Worm (Caenorhabditis elegans) whole organism, L1 larva: Measurements from ENCODE around the gene nas-10.

Experiments
- C04F5.9 ChIP-seq: sonication (generic microtip); optimal IDR thresholded peaks from 2 replicates; lab custom pipeline; 2016; ENCODE audit warnings: missing genetic modification characterization, missing compliant biosample characterization
- C34B4.2 ChIP-seq: sonication (generic microtip); optimal IDR thresholded peaks from 2 replicates; lab custom pipeline; 2017; ENCODE audit warnings: mild to moderate bottlenecking, missing genetic modification characterization, missing compliant biosample characterization
- aly-2 ChIP-seq: fragments of 150-350 bp; optimal IDR thresholded peaks from 2 replicates; lab custom pipeline; 2014; ENCODE audit warnings: missing biosample characterization, missing genetic modification characterization
- blmp-1 ChIP-seq: fragments of 150-350 bp; optimal IDR thresholded peaks from 2 replicates; lab custom pipeline; 2014; ENCODE audit warnings: missing biosample characterization, missing genetic modification characterization
- ceh-90 ChIP-seq: sonication (generic microtip); optimal IDR thresholded peaks from 2 replicates; lab custom pipeline; 2016; ENCODE audit warnings: missing genetic modification characterization, missing compliant biosample characterization
- efl-1 ChIP-seq, 4 experiments: fragments of 150-350 bp; optimal IDR thresholded peaks in 3 of 4; peaks in 1 of 4; 1 replicate in 1 of 4; 2 replicates in 3 of 4; lab custom pipeline; 2014; ENCODE audit warnings: missing biosample characterization in 2 of 4, missing genetic modification characterization in 2 of 4, missing genetic modification reagents in 2 of 4
- efl-3 ChIP-seq: fragments of 200-800 bp; sonication (Bioruptor generic); optimal IDR thresholded peaks from 2 replicates; lab custom pipeline; 2018; ENCODE audit warnings: mild to moderate bottlenecking, missing genetic modification characterization, missing compliant biosample characterization
- egl-13 ChIP-seq: sonication (generic microtip); optimal IDR thresholded peaks from 2 replicates; lab custom pipeline; 2016; ENCODE audit warnings: missing genotype, missing genetic modification reagents, missing genetic modification characterization, missing compliant biosample characterization
- egl-27 ChIP-seq, 2 experiments: fragments of 150-350 bp in 1 of 2; sonication (generic microtip); optimal IDR thresholded peaks; 3 replicates each; lab custom pipeline; 2017 to 2018; ENCODE audit warnings: missing biosample characterization in 2 of 2, missing genetic modification characterization in 2 of 2, missing genetic modification reagents in 2 of 2
- elt-2 ChIP-seq: sonication (generic microtip); optimal IDR thresholded peaks from 2 replicates; lab custom pipeline; 2016; ENCODE audit warnings: missing genetic modification characterization, mild to moderate bottlenecking, inconsistent platforms, missing compliant biosample characterization, missing genetic modification reagents
- elt-3 ChIP-seq, 6 experiments: fragments of 150-350 bp in 1 of 6; sonication (generic microtip); optimal IDR thresholded peaks; 2 replicates each; lab custom pipeline; 2017 to 2018; ENCODE audit warnings: missing biosample characterization in 6 of 6, missing genetic modification characterization in 6 of 6, inconsistent platforms in 1 of 6
- fkh-10 ChIP-seq: sonication (generic microtip); optimal IDR thresholded peaks from 2 replicates; lab custom pipeline; 2017; ENCODE audit warnings: missing biosample characterization, missing genetic modification reagents, missing genetic modification characterization
- grh-1 ChIP-seq: fragments of 200-800 bp; sonication (Bioruptor generic); IDR thresholded peaks from 2 replicates; pipeline ENCODE4 v1.3.6; 2022; ENCODE audit warnings: missing genetic modification reagents, missing genetic modification characterization, missing compliant biosample characterization
- hlh-4 ChIP-seq: sonication (generic microtip); optimal IDR thresholded peaks from 2 replicates; lab custom pipeline; 2016; ENCODE audit warnings: mild to moderate bottlenecking, missing genetic modification characterization, missing compliant biosample characterization
- hpl-2 ChIP-seq: fragments of 150-350 bp; optimal IDR thresholded peaks from 2 replicates; lab custom pipeline; 2014; ENCODE audit warnings: missing biosample characterization, missing genetic modification reagents, missing genetic modification characterization
- lin-13 ChIP-seq: fragments of 150-350 bp; optimal IDR thresholded peaks from 2 replicates; lab custom pipeline; 2014; ENCODE audit warnings: missing biosample characterization, missing genetic modification reagents, missing genetic modification characterization
- lin-14 ChIP-seq: fragments of 200-800 bp; sonication (Bioruptor generic); optimal IDR thresholded peaks from 2 replicates; lab custom pipeline; 2018; ENCODE audit warnings: mild to moderate bottlenecking, missing genetic modification characterization, moderate library complexity, missing compliant biosample characterization
- lin-35 ChIP-seq, 2 experiments: fragments of 150-350 bp; optimal IDR thresholded peaks; 2 replicates each; lab custom pipeline; 2014; ENCODE audit warnings: missing biosample characterization in 2 of 2, missing genetic modification characterization in 2 of 2, missing genetic modification reagents in 2 of 2
- lin-39 ChIP-seq: fragments of 150-350 bp; optimal IDR thresholded peaks from 2 replicates; lab custom pipeline; 2014; ENCODE audit warnings: missing biosample characterization, missing genetic modification reagents, missing genetic modification characterization
- mef-2 ChIP-seq: fragments of 150-350 bp; optimal IDR thresholded peaks from 2 replicates; lab custom pipeline; 2014; ENCODE audit warnings: missing biosample characterization, missing genetic modification characterization
- nhr-237 ChIP-seq: fragments of 150-350 bp; optimal IDR thresholded peaks from 2 replicates; lab custom pipeline; 2014; ENCODE audit warnings: missing biosample characterization, missing genetic modification characterization
- nhr-47 ChIP-seq: sonication (generic microtip); optimal IDR thresholded peaks from 2 replicates; lab custom pipeline; 2016; ENCODE audit warnings: mild to moderate bottlenecking, missing genetic modification characterization, moderate library complexity, missing compliant biosample characterization
- nhr-71 ChIP-seq: sonication (generic microtip); optimal IDR thresholded peaks from 2 replicates; lab custom pipeline; 2016; ENCODE audit warnings: mild to moderate bottlenecking, missing genetic modification characterization, moderate library complexity, missing compliant biosample characterization
- nhr-85 ChIP-seq: sonication (generic microtip); peaks from one replicate; lab custom pipeline; 2016; ENCODE audit warnings: missing genetic modification characterization, inconsistent platforms, missing compliant biosample characterization
- nhr-90 ChIP-seq: sonication (generic microtip); optimal IDR thresholded peaks from 2 replicates; lab custom pipeline; 2016; ENCODE audit warnings: mild to moderate bottlenecking, missing genetic modification characterization, missing compliant biosample characterization; ENCODE audit not compliant: poor library complexity
- snu-23 ChIP-seq: sonication (generic microtip); optimal IDR thresholded peaks from 2 replicates; lab custom pipeline; 2016; ENCODE audit warnings: missing genetic modification characterization, missing compliant biosample characterization
- sup-37 ChIP-seq: fragments of 200-800 bp; sonication (Bioruptor generic); optimal IDR thresholded peaks from 2 replicates; lab custom pipeline; 2018; ENCODE audit warnings: mild to moderate bottlenecking, missing genetic modification characterization, missing compliant biosample characterization
- tbx-2 ChIP-seq: sonication (generic microtip); optimal IDR thresholded peaks from 2 replicates; lab custom pipeline; 2016; ENCODE audit warnings: missing genetic modification characterization, missing compliant biosample characterization
- unc-86 ChIP-seq: sonication (generic microtip); optimal IDR thresholded peaks from 2 replicates; lab custom pipeline; 2016; ENCODE audit warnings: missing genetic modification characterization, missing compliant biosample characterization
- unc-98 ChIP-seq: fragments of 200-800 bp; sonication (Bioruptor generic); IDR thresholded peaks from 2 replicates; pipeline ENCODE4 v1.3.6; 2022; ENCODE audit warnings: missing genetic modification characterization, missing compliant biosample characterization

The nas-10 gene

ce11 chrX:11008954-11009353, 45.7 kb upstream of the nas-10 start, which contains the start of gene ttr-31:
Gene ttr-31, minus strand, starts transcription at chrX:11009054.
- peak in 1 of 6 experiments; percentile 7 for TF ChIP-seq elt-3 (tag; optimal IDR thresholded peaks at IDR 0.05; lab: Kevin White, UChicago)
- TF ChIP-seq egl-13 (tag; lab: Kevin White, UChicago): no peak
- TF ChIP-seq lin-14 (GFP tag; lab: Kevin White, UChicago): peak; percentile 21
- TF ChIP-seq nhr-85: peak; percentile 66
- TF ChIP-seq C34B4.2 (tag; lab: Kevin White, UChicago): no peak

ce11 chrX:11008052-11008451, 44.7 kb upstream of the nas-10 start, which contains the start of gene del-5:
Gene del-5, minus strand, starts transcription at chrX:11008181.
- TF ChIP-seq elt-2 (tag; lab: Kevin White, UChicago) (peak; percentile 83), lin-35 (GFP tag; optimal IDR thresholded peaks at IDR 0.05; lab: Kevin White, UChicago) (peak in 1 of 2 experiments; percentile 32), snu-23 (no peak)
- TF ChIP-seq, all 84 proteins: peak for 2

ce11 chrX:11007393-11007792, 44.1 kb upstream of the nas-10 start:
- TF ChIP-seq unc-86 (tag; lab: Kevin White, UChicago) (no peak), nhr-90 (tag; lab: Kevin White, UChicago) (peak; percentile 5), nhr-47 (tag; lab: Kevin White, UChicago) (no peak), egl-27 (tag; optimal IDR thresholded peaks at IDR 0.05; lab: Kevin White, UChicago) (no peak), fkh-10 (GFP tag; lab: Kevin White, UChicago) (no peak), lin-35 (GFP tag; optimal IDR thresholded peaks at IDR 0.05; lab: Kevin White, UChicago) (peak in 1 of 2 experiments; percentile 44), lin-13 (GFP tag; lab: Kevin White, UChicago) (no peak), hpl-2 (GFP tag; lab: Kevin White, UChicago) (peak; percentile 32), mef-2 (tag; lab: Kevin White, UChicago) (no peak), ceh-90 (no peak), elt-2 (tag; lab: Kevin White, UChicago) (peak; percentile 33), sup-37 (GFP tag; lab: Kevin White, UChicago) (no peak)
- TF ChIP-seq, all 84 proteins: peak for 4

- TF ChIP-seq nhr-71: no peak
- TF ChIP-seq grh-1 (GFP tag; lab: Robert Waterston, UW): no peak
- no peak for TF ChIP-seq efl-3 (GFP tag; lab: Kevin White, UChicago)
Measured at ce11 chrX:11003701-11004100, 40.4 kb upstream of the nas-10 start.

- TF ChIP-seq efl-1 (optimal IDR thresholded peaks at IDR 0.05; lab: Kevin White, UChicago) (no peak), efl-1 (GFP tag; optimal IDR thresholded peaks at IDR 0.05 in 1 of 2; lab: Kevin White, UChicago) (peak in 1 of 2 experiments; percentile 49), lin-39 (no peak)
- TF ChIP-seq, all 84 proteins: peak for 1
Measured at ce11 chrX:11001750-11002149, 38.4 kb upstream of the nas-10 start, which contains the start of gene col-177. Gene col-177, minus strand, starts transcription at chrX:11001850.

- TF ChIP-seq blmp-1 (tag; lab: Kevin White, UChicago) (no peak), tbx-2 (tag; lab: Kevin White, UChicago) (peak; percentile 20), efl-1 (optimal IDR thresholded peaks at IDR 0.05; lab: Kevin White, UChicago) (no peak), efl-1 (GFP tag; optimal IDR thresholded peaks at IDR 0.05 in 1 of 2; lab: Kevin White, UChicago) (peak in 1 of 2 experiments; percentile 56), C04F5.9 (tag; lab: Kevin White, UChicago) (no peak), fkh-10 (GFP tag; lab: Kevin White, UChicago) (no peak), unc-98 (GFP tag; lab: Robert Waterston, UW) (no peak), hlh-4 (tag; lab: Kevin White, UChicago) (no peak), lin-14 (GFP tag; lab: Kevin White, UChicago) (peak; percentile 27), nhr-237 (tag; lab: Kevin White, UChicago) (no peak), aly-2 (tag; lab: Kevin White, UChicago) (no peak), egl-13 (tag; lab: Kevin White, UChicago) (no peak), unc-86 (tag; lab: Kevin White, UChicago) (no peak)
Measured at ce11 chrX:10999176-10999575, 35.9 kb upstream of the nas-10 start, which contains the start of gene F59F3.6. Gene F59F3.6, minus strand, starts transcription at chrX:10999276.
